Worm (Caenorhabditis elegans) whole organism, L1 larva: ENCODE data around the gene C13F10.7.

Experiments
- C04F5.9 ChIP-seq: sonication (generic microtip); optimal IDR thresholded peaks from 2 replicates; lab custom pipeline; 2016; ENCODE audit warnings: missing genetic modification characterization, missing compliant biosample characterization
- Y116A8C.19 ChIP-seq: sonication (generic microtip); optimal IDR thresholded peaks from 2 replicates; lab custom pipeline; 2016; ENCODE audit warnings: missing compliant biosample characterization, missing genetic modification characterization, borderline replicate concordance
- aha-1 ChIP-seq: fragments of 150-350 bp; optimal IDR thresholded peaks from 2 replicates; lab custom pipeline; 2014; ENCODE audit warnings: missing biosample characterization, missing genetic modification characterization
- ceh-88 ChIP-seq: fragments of 200-800 bp; sonication (Bioruptor generic); IDR thresholded peaks from 2 replicates; pipeline ENCODE4 v1.3.6; 2022; ENCODE audit warnings: missing genetic modification characterization, missing compliant biosample characterization
- dsc-1 ChIP-seq: sonication (generic microtip); optimal IDR thresholded peaks from 2 replicates; lab custom pipeline; 2016; ENCODE audit warnings: mild to moderate bottlenecking, missing genetic modification characterization, missing compliant biosample characterization
- efl-1 ChIP-seq, 4 experiments: fragments of 150-350 bp; optimal IDR thresholded peaks in 3 of 4; peaks in 1 of 4; 1 replicate in 1 of 4; 2 replicates in 3 of 4; lab custom pipeline; 2014; ENCODE audit warnings: missing biosample characterization in 2 of 4, missing genetic modification characterization in 2 of 4, missing genetic modification reagents in 2 of 4
- efl-3 ChIP-seq: fragments of 200-800 bp; sonication (Bioruptor generic); optimal IDR thresholded peaks from 2 replicates; lab custom pipeline; 2018; ENCODE audit warnings: mild to moderate bottlenecking, missing genetic modification characterization, missing compliant biosample characterization
- egl-13 ChIP-seq: sonication (generic microtip); optimal IDR thresholded peaks from 2 replicates; lab custom pipeline; 2016; ENCODE audit warnings: missing genotype, missing genetic modification reagents, missing genetic modification characterization, missing compliant biosample characterization
- egl-27 ChIP-seq, 2 experiments: fragments of 150-350 bp in 1 of 2; sonication (generic microtip); optimal IDR thresholded peaks; 3 replicates each; lab custom pipeline; 2017 to 2018; ENCODE audit warnings: missing biosample characterization in 2 of 2, missing genetic modification characterization in 2 of 2, missing genetic modification reagents in 2 of 2
- elt-2 ChIP-seq: sonication (generic microtip); optimal IDR thresholded peaks from 2 replicates; lab custom pipeline; 2016; ENCODE audit warnings: missing genetic modification characterization, mild to moderate bottlenecking, inconsistent platforms, missing compliant biosample characterization, missing genetic modification reagents
- fkh-8 ChIP-seq: sonication (generic microtip); optimal IDR thresholded peaks from 2 replicates; lab custom pipeline; 2016; ENCODE audit warnings: mild to moderate bottlenecking, missing genetic modification characterization, missing compliant biosample characterization
- fos-1 ChIP-seq: fragments of 150-350 bp; optimal IDR thresholded peaks from 2 replicates; lab custom pipeline; 2014; ENCODE audit warnings: missing biosample characterization, missing genetic modification characterization
- hlh-17 ChIP-seq: fragments of 200-800 bp; sonication (Bioruptor generic); optimal IDR thresholded peaks from 2 replicates; lab custom pipeline; 2018; ENCODE audit warnings: missing genetic modification characterization, mild to moderate bottlenecking, missing compliant biosample characterization, moderate library complexity, borderline replicate concordance
- irx-1 ChIP-seq: sonication (generic microtip); optimal IDR thresholded peaks from 2 replicates; lab custom pipeline; 2016; ENCODE audit warnings: missing genetic modification characterization, missing compliant biosample characterization
- jun-1 ChIP-seq: fragments of 150-350 bp; optimal IDR thresholded peaks from 2 replicates; lab custom pipeline; 2014; ENCODE audit warnings: missing biosample characterization, missing genetic modification reagents, missing genetic modification characterization
- lin-14 ChIP-seq: fragments of 200-800 bp; sonication (Bioruptor generic); optimal IDR thresholded peaks from 2 replicates; lab custom pipeline; 2018; ENCODE audit warnings: mild to moderate bottlenecking, missing genetic modification characterization, moderate library complexity, missing compliant biosample characterization
- lin-39 ChIP-seq: fragments of 150-350 bp; optimal IDR thresholded peaks from 2 replicates; lab custom pipeline; 2014; ENCODE audit warnings: missing biosample characterization, missing genetic modification reagents, missing genetic modification characterization
- mdl-1 ChIP-seq, 2 experiments: fragments of 150-350 bp; optimal IDR thresholded peaks; 2 replicates each; lab custom pipeline; 2014 to 2017; ENCODE audit warnings: missing biosample characterization in 2 of 2, missing genetic modification characterization in 2 of 2, inconsistent platforms in 1 of 2
- mep-1 ChIP-seq: fragments of 150-350 bp; optimal IDR thresholded peaks from 2 replicates; lab custom pipeline; 2014; ENCODE audit warnings: missing biosample characterization, missing genetic modification characterization
- nhr-12 ChIP-seq: sonication (generic microtip); optimal IDR thresholded peaks from 2 replicates; lab custom pipeline; 2017; ENCODE audit warnings: missing biosample characterization, missing genetic modification characterization
- nhr-19 ChIP-seq: fragments of 200-800 bp; sonication (Bioruptor generic); conservative IDR thresholded peaks from 2 replicates; pipeline ENCODE4 v1.3.6; 2022; ENCODE audit warnings: missing genetic modification characterization, missing compliant biosample characterization
- nhr-20 ChIP-seq: sonication (generic microtip); optimal IDR thresholded peaks from 2 replicates; lab custom pipeline; 2016; ENCODE audit warnings: mild to moderate bottlenecking, missing genetic modification characterization, missing compliant biosample characterization
- nhr-28 ChIP-seq: fragments of 150-350 bp; optimal IDR thresholded peaks from 2 replicates; lab custom pipeline; 2014; ENCODE audit warnings: missing biosample characterization, missing genetic modification characterization
- nhr-47 ChIP-seq: sonication (generic microtip); optimal IDR thresholded peaks from 2 replicates; lab custom pipeline; 2016; ENCODE audit warnings: mild to moderate bottlenecking, missing genetic modification characterization, moderate library complexity, missing compliant biosample characterization
- nhr-71 ChIP-seq: sonication (generic microtip); optimal IDR thresholded peaks from 2 replicates; lab custom pipeline; 2016; ENCODE audit warnings: mild to moderate bottlenecking, missing genetic modification characterization, moderate library complexity, missing compliant biosample characterization
- nhr-90 ChIP-seq: sonication (generic microtip); optimal IDR thresholded peaks from 2 replicates; lab custom pipeline; 2016; ENCODE audit warnings: mild to moderate bottlenecking, missing genetic modification characterization, missing compliant biosample characterization; ENCODE audit not compliant: poor library complexity
- pag-3 ChIP-seq: sonication (generic microtip); optimal IDR thresholded peaks from 2 replicates; lab custom pipeline; 2017; ENCODE audit warnings: missing genetic modification characterization, mild to moderate bottlenecking, missing compliant biosample characterization, antibody characterized with exemption, borderline replicate concordance; ENCODE audit not compliant: insufficient read depth
- pqm-1 ChIP-seq: sonication (generic microtip); optimal IDR thresholded peaks from 3 replicates; lab custom pipeline; 2017; ENCODE audit warnings: missing biosample characterization, missing genetic modification characterization
- rnt-1 ChIP-seq: sonication (generic microtip); optimal IDR thresholded peaks from 2 replicates; lab custom pipeline; 2016; ENCODE audit warnings: mild to moderate bottlenecking, missing genetic modification characterization, moderate library complexity, missing compliant biosample characterization
- sox-4 ChIP-seq: sonication (generic microtip); optimal IDR thresholded peaks from 2 replicates; lab custom pipeline; 2016; ENCODE audit warnings: missing genetic modification characterization, missing compliant biosample characterization
- sptf-1 ChIP-seq: fragments of 150-350 bp; optimal IDR thresholded peaks from 2 replicates; lab custom pipeline; 2014; ENCODE audit warnings: missing biosample characterization, missing genetic modification characterization
- swsn-7 ChIP-seq: sonication (generic microtip); optimal IDR thresholded peaks from 2 replicates; lab custom pipeline; 2016; ENCODE audit warnings: missing genetic modification characterization, missing compliant biosample characterization
- tlp-1 ChIP-seq: fragments of 150-350 bp; optimal IDR thresholded peaks from 2 replicates; lab custom pipeline; 2014; ENCODE audit warnings: missing biosample characterization, missing genetic modification characterization
- unc-130 ChIP-seq: fragments of 150-350 bp; optimal IDR thresholded peaks from 2 replicates; lab custom pipeline; 2017; ENCODE audit warnings: missing biosample characterization, missing genetic modification characterization, inconsistent platforms
- unc-30 ChIP-seq: sonication (generic microtip); optimal IDR thresholded peaks from 2 replicates; lab custom pipeline; 2017; ENCODE audit warnings: missing biosample characterization, missing genetic modification characterization
- unc-62 ChIP-seq: fragments of 150-350 bp; optimal IDR thresholded peaks from 2 replicates; lab custom pipeline; 2014; ENCODE audit warnings: missing biosample characterization, missing genetic modification reagents, missing genetic modification characterization
- zag-1 ChIP-seq: fragments of 150-350 bp; optimal IDR thresholded peaks from 2 replicates; lab custom pipeline; 2014; ENCODE audit warnings: missing biosample characterization, missing genetic modification characterization
- ztf-11 ChIP-seq, 2 experiments: sonication (generic microtip); optimal IDR thresholded peaks; 2 replicates each; lab custom pipeline; 2016 to 2017; ENCODE audit warnings: missing genetic modification characterization in 2 of 2, missing biosample characterization in 1 of 2, missing compliant biosample characterization in 1 of 2

C13F10.7 gene

ce11 chrV:7237133-7237532 lies 14.1 kb upstream of the C13F10.7 start, which contains the start of gene hyls-1 (continued):
- TF ChIP-seq unc-62 (GFP tag; lab: Kevin White, UChicago) (no peak), Y116A8C.19 (no peak), jun-1 (tag; lab: Kevin White, UChicago) (peak; percentile 64), mdl-1 (tag; optimal IDR thresholded peaks at IDR 0.05; lab: Kevin White, UChicago) (peak in 1 of 2 experiments; percentile 77), lin-39 (tag; lab: Kevin White, UChicago) (peak; percentile 74), ceh-88 (peak; percentile 74; the same call in 1 of the 2 replicates), nhr-90 (tag; lab: Kevin White, UChicago) (peak; percentile 89), fkh-8 (tag; lab: Kevin White, UChicago) (peak; percentile 68), C04F5.9 (tag; lab: Kevin White, UChicago) (peak; percentile 48), efl-3 (GFP tag; lab: Kevin White, UChicago) (no peak), dsc-1 (tag; lab: Kevin White, UChicago) (peak; percentile 82), lin-14 (GFP tag; lab: Kevin White, UChicago) (peak; percentile 81), mep-1 (tag; lab: Kevin White, UChicago) (peak; percentile 80), nhr-71 (tag; lab: Kevin White, UChicago) (peak; percentile 92), pag-3 (tag; lab: Kevin White, UChicago) (no peak), unc-30 (tag; lab: Kevin White, UChicago) (no peak), swsn-7 (tag; lab: Kevin White, UChicago) (peak; percentile 85), tlp-1 (tag; lab: Kevin White, UChicago) (no peak), pqm-1 (tag; lab: Kevin White, UChicago) (no peak)

DNA sequence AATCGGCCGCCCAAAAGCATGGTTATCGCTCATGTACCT lies 13.9 kb upstream of the C13F10.7 start, which contains the start of gene hpo-9:
Gene hpo-9, minus strand, starts transcription at position 37 of the 39 bp plus-strand sequence.
- TF ChIP-seq elt-2 (tag; lab: Kevin White, UChicago) (no peak), zag-1 (tag; lab: Kevin White, UChicago) (no peak), irx-1 (tag; lab: Kevin White, UChicago) (no peak), unc-130 (tag; lab: Kevin White, UChicago) (no peak), egl-27 (tag; optimal IDR thresholded peaks at IDR 0.05; lab: Kevin White, UChicago) (no peak)

- TF ChIP-seq sptf-1 (tag; lab: Kevin White, UChicago), result no peak
- no peak for TF ChIP-seq efl-1 (optimal IDR thresholded peaks at IDR 0.05; lab: Kevin White, UChicago)
- TF ChIP-seq efl-1 (GFP tag; optimal IDR thresholded peaks at IDR 0.05 in 1 of 2; lab: Kevin White, UChicago), result peak in 1 of 2 experiments; percentile 93
These were observed 13.6 kb upstream of the C13F10.7 start for ce11 chrV:7236694-7237093.

DNA sequence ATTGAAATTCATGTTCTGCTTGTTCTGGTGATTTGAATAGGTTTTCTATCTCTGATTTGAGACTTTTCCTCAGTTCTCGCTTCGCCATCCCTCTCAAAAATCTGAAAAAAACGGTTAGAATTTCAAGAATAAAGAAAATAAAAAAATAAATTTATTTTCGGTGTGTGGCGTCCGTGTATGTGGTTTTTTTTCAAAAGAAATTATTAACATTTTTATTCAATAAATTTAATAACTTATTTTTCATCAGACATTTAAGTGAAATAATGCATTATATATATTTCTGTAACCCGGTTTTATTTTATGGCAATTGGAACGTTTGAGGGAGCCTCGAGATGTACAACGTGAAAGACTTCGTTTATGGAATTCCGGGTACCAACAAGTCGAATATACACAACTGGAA lies 11.7 kb upstream of the C13F10.7 start, which contains the start of gene C05C8.5:
Gene C05C8.5, minus strand, starts transcription at position 101 of the 400 bp plus-strand sequence.
- no peak for TF ChIP-seq nhr-20 (tag; lab: Kevin White, UChicago)
- no peak for TF ChIP-seq aha-1
- TF ChIP-seq nhr-47 (tag; lab: Kevin White, UChicago), result no peak
- no peak for TF ChIP-seq nhr-90 (tag; lab: Kevin White, UChicago)
- no peak for TF ChIP-seq pag-3 (tag; lab: Kevin White, UChicago)
- TF ChIP-seq rnt-1 (tag; lab: Kevin White, UChicago), result no peak
- no peak for TF ChIP-seq lin-14 (GFP tag; lab: Kevin White, UChicago)
- no peak for TF ChIP-seq egl-13 (tag; lab: Kevin White, UChicago)
- TF ChIP-seq nhr-28 (tag; lab: Kevin White, UChicago), result no peak
- no peak for TF ChIP-seq hlh-17
- no peak for TF ChIP-seq ztf-11 (tag; optimal IDR thresholded peaks at IDR 0.05; lab: Kevin White, UChicago)
- no peak for TF ChIP-seq sox-4 (tag; lab: Kevin White, UChicago)
- no peak for TF ChIP-seq fos-1 (tag; lab: Kevin White, UChicago)
- no peak for TF ChIP-seq tlp-1 (tag; lab: Kevin White, UChicago)
- TF ChIP-seq nhr-19 (GFP tag; lab: Robert Waterston, UW), result no peak
- no peak for TF ChIP-seq irx-1 (tag; lab: Kevin White, UChicago)
- TF ChIP-seq nhr-12, result no peak
